Worm (Caenorhabditis elegans) whole organism, early embryonic: ENCODE results near the gene F19B2.6.

Source experiments
- ama-1 ChIP-seq: fragments of 150-350 bp; optimal IDR thresholded peaks from 2 replicates; lab custom pipeline; 2014
- flt-1 ChIP-seq: fragments of 200-800 bp; sonication (Bioruptor generic); IDR thresholded peaks from 2 replicates; pipeline ENCODE4 v1.3.6; 2022; ENCODE audit warnings: missing genetic modification characterization, missing compliant biosample characterization
- tra-4 ChIP-seq: sonication (generic microtip); optimal IDR thresholded peaks from 2 replicates; lab custom pipeline; 2017; ENCODE audit warnings: missing genetic modification characterization, missing compliant biosample characterization

ce11 chrV:20182311-20182710 lies 24.0 kb downstream of the F19B2.6 start:
- TF ChIP-seq tra-4 (no peak), ama-1 (lab: Kevin White, UChicago) (no peak), flt-1 (GFP tag; lab: Robert Waterston, UW) (no peak)
